Worm (Caenorhabditis elegans) whole organism, L2 larva: ENCODE results near the gene W06D12.6.

Experiments used
- C34F6.9 ChIP-seq: fragments of 150-350 bp; optimal IDR thresholded peaks from 2 replicates; lab custom pipeline; 2014; ENCODE audit warnings: missing biosample characterization, missing genetic modification characterization
- F13H6.1 ChIP-seq: sonication (generic microtip); optimal IDR thresholded peaks from 2 replicates; lab custom pipeline; 2016; ENCODE audit warnings: missing genetic modification characterization, missing compliant biosample characterization
- lin-39 ChIP-seq: fragments of 150-350 bp; optimal IDR thresholded peaks from 2 replicates; lab custom pipeline; 2014; ENCODE audit warnings: missing biosample characterization, missing genetic modification reagents, missing genetic modification characterization
- mab-5 ChIP-seq: fragments of 150-350 bp; optimal IDR thresholded peaks from 2 replicates; lab custom pipeline; 2014; ENCODE audit warnings: missing biosample characterization, missing genetic modification characterization
- nhr-11 ChIP-seq: fragments of 150-350 bp; optimal IDR thresholded peaks from 2 replicates; lab custom pipeline; 2014; ENCODE audit warnings: missing biosample characterization, missing genetic modification characterization
- unc-62 ChIP-seq: fragments of 150-350 bp; optimal IDR thresholded peaks from 2 replicates; lab custom pipeline; 2014; ENCODE audit warnings: missing biosample characterization, missing genetic modification reagents, missing genetic modification characterization
- ztf-11 ChIP-seq: sonication (generic microtip); optimal IDR thresholded peaks from 2 replicates; lab custom pipeline; 2017; ENCODE audit warnings: missing biosample characterization, missing genetic modification characterization

DNA sequence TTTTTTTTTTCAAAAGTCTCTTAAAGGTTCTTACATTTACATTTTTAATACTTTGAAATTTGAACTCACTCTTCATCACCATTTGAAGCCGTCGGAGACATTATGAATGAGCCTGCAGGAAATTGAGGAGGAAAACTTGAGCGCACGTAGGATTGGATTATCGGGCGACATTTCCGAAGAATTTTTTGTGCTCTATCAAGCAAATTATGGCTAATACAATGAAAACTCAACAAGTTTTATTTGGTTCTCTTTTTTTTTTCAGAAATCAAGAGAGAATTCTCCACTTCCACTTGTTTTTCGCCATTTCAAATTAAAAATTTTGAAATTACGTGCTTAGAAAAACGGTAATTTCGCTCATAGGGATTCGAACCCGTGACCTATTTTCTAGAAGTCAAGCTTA is 38.2 kb upstream of the W06D12.6 start, which contains the start of gene F59A1.12:
- TF ChIP-seq unc-62 (no peak), C34F6.9 (tag; lab: Kevin White, UChicago) (no peak), nhr-11 (tag; lab: Kevin White, UChicago) (no peak), ztf-11 (tag; lab: Kevin White, UChicago) (no peak), F13H6.1 (tag; lab: Kevin White, UChicago) (no peak), mab-5 (tag; lab: Kevin White, UChicago) (no peak), lin-39 (tag; lab: Kevin White, UChicago) (no peak)
